Worm (Caenorhabditis elegans) whole organism, L3 larva: Measurements from ENCODE around the gene ufd-2.

Source experiments
- ceh-9 ChIP-seq: sonication (generic microtip); optimal IDR thresholded peaks from 2 replicates; lab custom pipeline; 2018; ENCODE audit warnings: missing biosample characterization, missing genetic modification characterization
- elt-3 ChIP-seq, 3 experiments: fragments of 150-350 bp in 1 of 3; sonication (generic microtip) in 2 of 3; optimal IDR thresholded peaks; 2 replicates in 2 of 3; 4 replicates in 1 of 3; lab custom pipeline; 2014 to 2017; ENCODE audit warnings: missing biosample characterization in 3 of 3, missing genetic modification characterization in 3 of 3
- nhr-23 ChIP-seq: fragments of 150-350 bp; optimal IDR thresholded peaks from 2 replicates; lab custom pipeline; 2014; ENCODE audit warnings: missing biosample characterization, missing genetic modification reagents, missing genetic modification characterization

DNA sequence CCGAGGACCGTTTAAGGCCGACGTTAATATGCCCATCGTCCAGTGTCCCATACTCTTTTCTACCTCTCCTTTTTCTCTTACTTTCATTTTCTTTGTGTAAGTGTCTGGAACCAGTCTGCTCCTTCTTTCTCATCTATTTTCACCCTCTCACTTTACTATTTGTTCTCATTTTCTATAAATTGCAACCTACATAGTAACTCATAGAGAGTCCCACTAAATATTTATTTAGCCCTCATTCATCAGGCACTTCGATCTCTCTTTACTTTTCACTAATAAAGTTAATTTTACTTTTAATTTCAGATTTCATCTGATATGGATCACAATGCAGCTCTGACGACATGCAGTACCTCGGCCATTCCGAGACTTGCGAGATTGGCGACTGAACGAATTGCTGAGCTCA is 45.2 kb upstream of the ufd-2 start, which contains the start of gene zyg-11:
- TF ChIP-seq nhr-23 (tag; lab: Kevin White, UChicago), result no peak
- TF ChIP-seq elt-3 (tag; optimal IDR thresholded peaks at IDR 0.05; lab: Kevin White, UChicago), result no peak
- TF ChIP-seq ceh-9 (tag; lab: Kevin White, UChicago), result no peak
